Worm (Caenorhabditis elegans): Measurements from ENCODE around the gene F28C6.8.
A peak's percentile ranks its signal among the peaks of the same experiment; 100 is the strongest.

Gene F28C6.8

DNA sequence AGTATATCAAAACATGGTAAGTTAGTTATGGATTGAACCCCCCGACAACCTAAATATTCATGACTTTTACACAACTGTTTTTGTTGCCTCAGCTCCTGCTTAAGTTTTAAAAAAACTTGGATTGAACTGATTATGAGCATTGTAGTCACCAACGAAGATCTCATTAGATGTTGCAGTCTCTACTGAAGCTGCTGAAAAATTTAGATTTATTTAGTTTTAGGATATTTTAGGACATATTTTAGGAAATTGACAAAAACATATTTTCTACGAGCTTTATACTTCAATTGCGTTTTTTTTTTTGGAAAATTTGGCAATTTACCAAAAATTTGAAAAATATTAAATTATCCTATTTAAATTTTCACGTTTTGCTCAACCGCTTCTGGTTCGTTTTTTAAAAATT lies 44.6 kb upstream of the F28C6.8 start, which contains the start of gene F54C9.14:
F54C9.14 (plus strand) TSS at position 301 of the 400 bp plus-strand sequence.
- TF ChIP-seq mbf-1 (tag; optimal IDR thresholded peaks at IDR 0.05) (no peak), nhr-25 (tag; optimal IDR thresholded peaks at IDR 0.05) (no peak), nhr-10 (tag; optimal IDR thresholded peaks at IDR 0.05) (no peak), ama-1 (optimal IDR thresholded peaks at IDR 0.05) (no peak), F13H6.1 (tag; optimal IDR thresholded peaks at IDR 0.05) (no peak), lin-39 (tag; optimal IDR thresholded peaks at IDR 0.05) (no peak), skn-1 (tag; optimal IDR thresholded peaks at IDR 0.05) (no peak), mdl-1 (tag; optimal IDR thresholded peaks at IDR 0.05) (no peak), R02D3.7 (tag; optimal IDR thresholded peaks at IDR 0.05) (no peak), nhr-11 (tag; optimal IDR thresholded peaks at IDR 0.05) (no peak), blmp-1 (tag; optimal IDR thresholded peaks at IDR 0.05; ENCODE audit: insufficient read depth) (no peak), ZK546.5 (tag; optimal IDR thresholded peaks at IDR 0.05) (no peak), nhr-6 (tag; optimal IDR thresholded peaks at IDR 0.05) (no peak)

DNA sequence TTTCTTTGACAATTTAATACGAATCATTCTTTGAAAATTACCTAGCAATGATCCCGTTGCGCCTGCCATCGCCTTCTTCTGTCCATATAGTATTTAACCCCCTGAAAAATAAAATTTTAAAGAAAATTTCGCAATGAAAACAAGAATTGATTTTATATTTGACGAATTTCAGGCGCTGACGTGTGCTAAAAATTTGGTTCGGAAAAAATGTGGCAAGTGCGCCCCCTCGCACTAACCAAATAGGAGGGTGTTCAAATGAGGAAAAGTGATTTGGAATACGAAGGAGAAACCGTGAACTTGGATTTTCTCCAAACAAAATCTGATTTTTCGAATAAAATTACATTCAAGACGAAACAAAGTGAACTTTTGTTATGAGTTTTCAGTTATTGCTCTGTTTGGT lies 40.6 kb upstream of the F28C6.8 start, which contains the start of gene stc-1:
stc-1 (minus strand) TSS at position 101 of the 400 bp plus-strand sequence.
- TF ChIP-seq gmeb-1 (tag; optimal IDR thresholded peaks at IDR 0.05) (peak; percentile 84), ceh-16 (tag; optimal IDR thresholded peaks at IDR 0.05) (no peak), crh-2 (tag; optimal IDR thresholded peaks at IDR 0.05) (peak; percentile 43), lin-13 (GFP tag; optimal IDR thresholded peaks at IDR 0.05) (no peak), lsy-2 (tag; optimal IDR thresholded peaks at IDR 0.05) (peak in 1 of 2 experiments; percentile 58), sma-3 (GFP tag; optimal IDR thresholded peaks at IDR 0.05) (peak; percentile 13), nhr-129 (tag; optimal IDR thresholded peaks at IDR 0.05) (peak; percentile 23), unc-55 (GFP tag; optimal IDR thresholded peaks at IDR 0.05) (peak; percentile 41), peb-1 (tag; optimal IDR thresholded peaks at IDR 0.05) (no peak), mbf-1 (tag; optimal IDR thresholded peaks at IDR 0.05) (no peak), C34F6.9 (tag; optimal IDR thresholded peaks at IDR 0.05) (peak; percentile 36)

DNA sequence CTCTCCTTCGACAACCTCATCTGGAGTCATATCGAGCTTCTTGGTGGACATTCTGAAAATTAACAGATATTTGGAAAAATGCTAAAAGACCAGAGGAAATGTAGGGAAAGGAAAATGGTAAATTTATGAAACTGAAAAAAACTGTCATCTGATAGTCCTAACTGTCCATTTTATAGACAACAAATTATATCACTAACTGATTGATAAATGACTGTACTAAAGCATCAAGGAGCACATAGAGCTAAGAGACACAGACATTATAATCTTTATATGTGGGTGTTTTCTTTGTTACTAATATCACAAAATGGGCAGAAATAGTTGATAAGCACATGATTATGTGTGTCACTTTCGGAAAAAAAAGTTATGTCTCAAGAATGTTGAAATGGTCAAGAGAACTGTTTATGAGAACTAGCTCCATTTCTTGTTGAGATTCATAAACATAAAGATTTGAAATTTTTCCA lies 39.8 kb upstream of the F28C6.8 start, which contains the start of gene F54C9.3:
F54C9.3 (minus strand) TSS at position 51 of the 461 bp plus-strand sequence.
- no peak for TF ChIP-seq nhr-77 (tag; optimal IDR thresholded peaks at IDR 0.05)
- TF ChIP-seq lsy-2 (tag; optimal IDR thresholded peaks at IDR 0.05), result peak in 1 of 2 experiments; percentile 11
- TF ChIP-seq alr-1 (tag; optimal IDR thresholded peaks at IDR 0.05), result no peak
- peak; percentile 54 for TF ChIP-seq crh-2 (tag; optimal IDR thresholded peaks at IDR 0.05)
- no peak for TF ChIP-seq sma-3 (GFP tag; optimal IDR thresholded peaks at IDR 0.05)
- peak; percentile 46 for TF ChIP-seq F13H6.1 (tag; optimal IDR thresholded peaks at IDR 0.05)
- TF ChIP-seq sma-9 (GFP tag; optimal IDR thresholded peaks at IDR 0.05), result peak; percentile 13
- TF ChIP-seq sma-9 (tag; optimal IDR thresholded peaks at IDR 0.05), result no peak
- TF ChIP-seq nhr-21 (tag; optimal IDR thresholded peaks at IDR 0.05), result no peak
- peak; percentile 98 for TF ChIP-seq fos-1 (tag; optimal IDR thresholded peaks at IDR 0.05)
- peak; percentile 41 for TF ChIP-seq gmeb-1 (tag; optimal IDR thresholded peaks at IDR 0.05)
- no peak for TF ChIP-seq unc-39 (tag; optimal IDR thresholded peaks at IDR 0.05)

DNA sequence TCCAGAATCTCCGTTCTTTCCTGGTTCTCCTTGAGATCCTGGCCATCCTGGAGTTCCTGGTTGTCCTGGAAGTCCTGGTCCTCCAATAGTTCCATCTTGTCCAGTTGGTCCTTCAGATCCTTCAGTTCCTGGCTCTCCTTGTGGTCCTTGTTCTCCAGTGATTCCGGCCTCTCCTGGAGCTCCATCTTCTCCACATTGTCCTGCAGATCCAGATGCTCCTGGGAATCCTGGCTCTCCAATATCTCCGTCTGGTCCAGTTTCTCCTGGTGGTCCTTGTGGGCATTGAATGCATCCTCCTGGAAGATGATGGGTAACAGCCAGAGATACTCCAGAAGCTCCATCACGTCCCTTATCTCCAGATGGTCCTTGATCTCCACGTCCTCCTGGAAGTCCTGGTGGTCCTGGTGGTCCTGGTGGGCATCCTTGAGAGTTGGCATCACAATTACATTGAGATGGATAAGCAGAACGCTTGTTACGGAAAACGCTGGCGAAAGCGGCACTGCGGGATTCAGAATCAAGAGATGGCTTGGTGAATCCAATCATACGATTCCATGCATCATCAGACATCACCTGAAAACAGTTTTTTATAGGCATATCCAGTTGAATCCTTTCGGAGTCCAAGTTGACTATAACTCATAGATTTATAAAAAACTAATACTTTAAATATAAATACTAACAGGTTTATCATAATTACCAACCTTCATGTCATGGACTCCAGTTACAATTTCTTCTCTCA lies 38.2 kb upstream of the F28C6.8 start:
- TF ChIP-seq ztf-1 (GFP tag; conservative IDR thresholded peaks at IDR 0.05) (no peak), sma-3 (GFP tag; optimal IDR thresholded peaks at IDR 0.05) (no peak), sma-9 (GFP tag; optimal IDR thresholded peaks at IDR 0.05) (no peak), sma-9 (tag; optimal IDR thresholded peaks at IDR 0.05) (no peak), nhr-12 (tag; optimal IDR thresholded peaks at IDR 0.05) (no peak), lsy-2 (tag; optimal IDR thresholded peaks at IDR 0.05) (no peak), egl-27 (tag; optimal IDR thresholded peaks at IDR 0.05) (no peak), C34F6.9 (tag; optimal IDR thresholded peaks at IDR 0.05) (no peak), sem-4 (tag; optimal IDR thresholded peaks at IDR 0.05) (no peak), ceh-16 (tag; optimal IDR thresholded peaks at IDR 0.05) (no peak), ceh-82 (tag; optimal IDR thresholded peaks at IDR 0.05) (no peak), Y55F3AM.14 (GFP tag; optimal IDR thresholded peaks at IDR 0.05) (no peak), blmp-1 (tag; optimal IDR thresholded peaks at IDR 0.05; ENCODE audit: insufficient read depth) (no peak), aly-2 (tag; optimal IDR thresholded peaks at IDR 0.05) (no peak), fos-1 (tag; optimal IDR thresholded peaks at IDR 0.05) (no peak)
